Fruit fly (Drosophila melanogaster) whole organism, prepupa: Measurements from ENCODE around the gene tal-AA.

ENCODE experiments used
- Blimp-1 ChIP-seq: fragments of 200-800 bp; sonication (Bioruptor generic); optimal IDR thresholded peaks from 3 replicates; lab custom pipeline; 2017; ENCODE audit warnings: missing biosample characterization, missing genetic modification characterization, mild to moderate bottlenecking, moderate library complexity, missing genetic modification reagents
- CG11294 ChIP-seq: fragments of 200-800 bp; sonication (Bioruptor generic); IDR thresholded peaks from 2 replicates; pipeline ENCODE4 v1.3.6; 2022; ENCODE audit warnings: missing biosample characterization, missing genetic modification characterization
- CG11902 ChIP-seq: fragments of 200-800 bp; sonication (Bioruptor generic); optimal IDR thresholded peaks from 3 replicates; lab custom pipeline; 2016; ENCODE audit warnings: missing biosample characterization, missing genetic modification characterization
- CG15336 ChIP-seq: fragments of 200-800 bp; sonication (Bioruptor generic); IDR thresholded peaks from 2 replicates; pipeline ENCODE4 v1.3.6; 2022; ENCODE audit warnings: missing biosample characterization, missing genetic modification characterization
- CG3032 ChIP-seq: fragments of 200-800 bp; optimal IDR thresholded peaks from 2 replicates; lab custom pipeline; 2019; ENCODE audit warnings: missing biosample characterization, mild to moderate bottlenecking, missing genetic modification characterization, moderate library complexity
- CG32006 ChIP-seq: fragments of 200-800 bp; sonication (Bioruptor generic); optimal IDR thresholded peaks from 3 replicates; lab custom pipeline; 2017; ENCODE audit warnings: missing biosample characterization, mild to moderate bottlenecking, missing genetic modification characterization
- CG4318 ChIP-seq: fragments of 200-800 bp; sonication (Bioruptor generic); optimal IDR thresholded peaks from 3 replicates; lab custom pipeline; 2017; ENCODE audit warnings: missing biosample characterization, mild to moderate bottlenecking, missing genetic modification characterization
- CG6163 ChIP-seq: fragments of 200-800 bp; sonication (Bioruptor generic); IDR thresholded peaks from 3 replicates; pipeline ENCODE4 v1.3.6; 2022; ENCODE audit warnings: missing biosample characterization, missing genetic modification characterization
- CG6276 ChIP-seq: fragments of 200-800 bp; sonication (Bioruptor generic); optimal IDR thresholded peaks from 2 replicates; lab custom pipeline; 2017; ENCODE audit warnings: missing biosample characterization, mild to moderate bottlenecking, missing genetic modification characterization
- CG6792 ChIP-seq: fragments of 200-800 bp; sonication (Bioruptor generic); optimal IDR thresholded peaks from 3 replicates; lab custom pipeline; 2016; ENCODE audit warnings: missing biosample characterization, missing genetic modification characterization
- CG8119 ChIP-seq: fragments of 200-800 bp; sonication (Bioruptor generic); IDR thresholded peaks from 3 replicates; pipeline ENCODE4 v1.3.6; 2022; ENCODE audit warnings: missing biosample characterization, missing genetic modification characterization
- Eip78C ChIP-seq: fragments of 200-800 bp; sonication (Bioruptor generic); peaks from one replicate; lab custom pipeline; 2016; ENCODE audit warnings: missing biosample characterization, missing genetic modification characterization
- Eip93F ChIP-seq: fragments of 200-800 bp; sonication (Bioruptor generic); optimal IDR thresholded peaks from 2 replicates; lab custom pipeline; 2016; ENCODE audit warnings: missing biosample characterization, mild to moderate bottlenecking, missing genetic modification characterization
- Ets21C ChIP-seq: fragments of 200-800 bp; sonication (Bioruptor generic); optimal IDR thresholded peaks from 3 replicates; lab custom pipeline; 2016; ENCODE audit warnings: missing biosample characterization, missing genetic modification characterization
- Gug ChIP-seq: fragments of 200-800 bp; sonication (Bioruptor generic); IDR thresholded peaks from 2 replicates; pipeline ENCODE4 v1.3.6; 2022; ENCODE audit warnings: missing biosample characterization, missing genetic modification characterization
- Hr38 ChIP-seq: sonication (Bioruptor generic); optimal IDR thresholded peaks from 2 replicates; lab custom pipeline; 2016; ENCODE audit warnings: missing biosample characterization, missing genetic modification characterization
- Hr4 ChIP-seq: fragments of 200-800 bp; sonication (Bioruptor generic); optimal IDR thresholded peaks from 3 replicates; lab custom pipeline; 2016; ENCODE audit warnings: missing biosample characterization, missing genetic modification characterization
- Lpt ChIP-seq: fragments of 200-800 bp; sonication (Bioruptor generic); optimal IDR thresholded peaks from 3 replicates; lab custom pipeline; 2016; ENCODE audit warnings: missing biosample characterization, missing genetic modification characterization
- Met ChIP-seq: fragments of 200-800 bp; sonication (Bioruptor generic); optimal IDR thresholded peaks from 3 replicates; lab custom pipeline; 2016; ENCODE audit warnings: missing biosample characterization, missing genetic modification characterization
- OdsH ChIP-seq: fragments of 200-800 bp; sonication (Bioruptor generic); optimal IDR thresholded peaks from 3 replicates; lab custom pipeline; 2016; ENCODE audit warnings: missing biosample characterization, missing genetic modification characterization
- Smox ChIP-seq: fragments of 200-800 bp; sonication (Bioruptor generic); optimal IDR thresholded peaks from 3 replicates; lab custom pipeline; 2016; ENCODE audit warnings: missing biosample characterization, missing genetic modification characterization
- Sox102F ChIP-seq: fragments of 200-800 bp; sonication (Bioruptor generic); optimal IDR thresholded peaks from 2 replicates; lab custom pipeline; 2016; ENCODE audit warnings: missing biosample characterization, mild to moderate bottlenecking, missing genetic modification characterization
- Sox15 ChIP-seq: fragments of 200-800 bp; sonication (Bioruptor generic); optimal IDR thresholded peaks from 3 replicates; lab custom pipeline; 2016; ENCODE audit warnings: missing biosample characterization, missing genetic modification characterization
- achi ChIP-seq: fragments of 200-800 bp; sonication (Bioruptor generic); optimal IDR thresholded peaks from 3 replicates; lab custom pipeline; 2016; ENCODE audit warnings: missing biosample characterization, missing genetic modification characterization
- dac ChIP-seq: fragments of 200-800 bp; sonication (Bioruptor generic); optimal IDR thresholded peaks from 2 replicates; lab custom pipeline; 2017; ENCODE audit warnings: missing biosample characterization, mild to moderate bottlenecking, missing genetic modification characterization
- eg ChIP-seq: fragments of 200-800 bp; sonication (Bioruptor generic); IDR thresholded peaks from 3 replicates; pipeline ENCODE4 v1.3.6; 2022; ENCODE audit warnings: missing biosample characterization, missing genetic modification characterization
- esn ChIP-seq: fragments of 200-800 bp; sonication (Bioruptor generic); optimal IDR thresholded peaks from 2 replicates; lab custom pipeline; 2016; ENCODE audit warnings: missing biosample characterization, mild to moderate bottlenecking, missing genetic modification characterization, moderate library complexity
- fd59A ChIP-seq: fragments of 200-800 bp; sonication (Bioruptor generic); optimal IDR thresholded peaks from 2 replicates; lab custom pipeline; 2017; ENCODE audit warnings: missing biosample characterization, mild to moderate bottlenecking, missing genetic modification characterization, missing genetic modification reagents
- fd85E ChIP-seq: fragments of 200-800 bp; sonication (Bioruptor generic); optimal IDR thresholded peaks from 3 replicates; lab custom pipeline; 2016; ENCODE audit warnings: missing biosample characterization, missing genetic modification characterization
- fkh ChIP-seq: fragments of 200-800 bp; sonication (Bioruptor generic); optimal IDR thresholded peaks from 3 replicates; lab custom pipeline; 2017; ENCODE audit warnings: missing biosample characterization, mild to moderate bottlenecking, missing genetic modification characterization, moderate library complexity
- net ChIP-seq: fragments of 200-800 bp; sonication (Bioruptor generic); optimal IDR thresholded peaks from 3 replicates; lab custom pipeline; 2016; ENCODE audit warnings: missing biosample characterization, missing genetic modification characterization
- pdm3 ChIP-seq: fragments of 200-800 bp; sonication (Bioruptor generic); optimal IDR thresholded peaks from 3 replicates; lab custom pipeline; 2016; ENCODE audit warnings: missing biosample characterization, missing genetic modification characterization
- salr ChIP-seq, 2 experiments: fragments of 200-800 bp; sonication (Bioruptor generic); optimal IDR thresholded peaks; 3 replicates each; lab custom pipeline; 2016 to 2018; ENCODE audit warnings: missing biosample characterization in 2 of 2, missing genetic modification characterization in 2 of 2, mild to moderate bottlenecking in 1 of 2
- svp ChIP-seq: fragments of 200-800 bp; sonication (Bioruptor generic); peaks from one replicate; lab custom pipeline; 2016; ENCODE audit warnings: missing biosample characterization, missing genetic modification characterization
- vri ChIP-seq: fragments of 200-800 bp; sonication (Bioruptor generic); optimal IDR thresholded peaks from 3 replicates; lab custom pipeline; 2016; ENCODE audit warnings: missing biosample characterization, mild to moderate bottlenecking, missing genetic modification characterization

tal-AA gene

dm6 chr3R:13817480-13818305, 4.8 kb downstream of the tal-AA start:
- TF ChIP-seq Ets21C (GFP tag; lab: Kevin White, UChicago) (no peak), CG32006 (peak; percentile 91), eg (peak; percentile 69), Blimp-1 (peak; percentile 39), Sox15 (GFP tag; lab: Kevin White, UChicago) (no peak), vri (GFP tag; lab: Kevin White, UChicago) (no peak), OdsH (GFP tag; lab: Kevin White, UChicago) (peak; percentile 41), Gug (GFP tag; lab: Robert Waterston, UW) (peak; percentile 34; the same call in 1 of the 2 replicates), fkh (peak; percentile 65), CG6163 (GFP tag; lab: Robert Waterston, UW) (peak; percentile 7; the same call in 1 of the 3 replicates), svp (peak; percentile 63), achi (GFP tag; lab: Kevin White, UChicago) (peak; percentile 2), CG4318 (GFP tag; lab: Kevin White, UChicago) (peak; percentile 78), CG8119 (GFP tag; lab: Robert Waterston, UW) (peak; percentile 83), pdm3 (peak; percentile 2), Sox102F (GFP tag; lab: Kevin White, UChicago) (peak; percentile 5), Hr4 (peak; percentile 81), net (GFP tag; lab: Kevin White, UChicago) (no peak), Lpt (GFP tag; lab: Kevin White, UChicago) (peak; percentile 50), Met (GFP tag; lab: Kevin White, UChicago) (peak; percentile 28), dac (GFP tag; lab: Kevin White, UChicago) (peak; percentile 76), Eip93F (no peak), CG6276 (peak; percentile 69), Eip78C (GFP tag; lab: Kevin White, UChicago) (peak; percentile 49), Smox (GFP tag; lab: Kevin White, UChicago) (no peak), salr (GFP tag; optimal IDR thresholded peaks at IDR 0.05; lab: Kevin White, UChicago) (peak in 1 of 2 experiments; percentile 41), CG15336 (peak; percentile 68)

dm6 chr3R:13819037-13819436, 6.1 kb downstream of the tal-AA start:
- TF ChIP-seq Eip93F (no peak), CG8119 (GFP tag; lab: Robert Waterston, UW) (0 out of 3 replicates have a peak, but pooled peaks have one; percentile 12), CG11294 (no peak), Hr38 (GFP tag; lab: Kevin White, UChicago) (no peak), salr (GFP tag; optimal IDR thresholded peaks at IDR 0.05; lab: Kevin White, UChicago) (no peak), Met (GFP tag; lab: Kevin White, UChicago) (no peak), CG11902 (GFP tag; lab: Kevin White, UChicago) (no peak), Sox102F (GFP tag; lab: Kevin White, UChicago) (no peak), CG3032 (no peak), CG6792 (GFP tag; lab: Kevin White, UChicago) (no peak), fd59A (GFP tag; lab: Kevin White, UChicago) (no peak), fd85E (GFP tag; lab: Kevin White, UChicago) (no peak), eg (no peak), fkh (peak; percentile 78), Sox15 (GFP tag; lab: Kevin White, UChicago) (no peak), esn (GFP tag; lab: Kevin White, UChicago) (no peak), CG15336 (no peak)

dm6 chr3R:13820483-13820882, 7.6 kb downstream of the tal-AA start:
- TF ChIP-seq fkh, result peak; percentile 83
- no peak for TF ChIP-seq Gug (GFP tag; lab: Robert Waterston, UW)
- TF ChIP-seq, all 60 proteins: peak for 1
